Worm (Caenorhabditis elegans) whole organism, L1 larva: ENCODE data around the gene idpp-3.

Experiments used
- C16A3.4 ChIP-seq: fragments of 150-350 bp; optimal IDR thresholded peaks from 2 replicates; lab custom pipeline; 2014; ENCODE audit warnings: missing biosample characterization, missing genetic modification characterization
- F16B12.6 ChIP-seq: fragments of 150-350 bp; optimal IDR thresholded peaks from 2 replicates; lab custom pipeline; 2014; ENCODE audit warnings: missing biosample characterization, missing genetic modification characterization
- blmp-1 ChIP-seq: fragments of 150-350 bp; optimal IDR thresholded peaks from 2 replicates; lab custom pipeline; 2014; ENCODE audit warnings: missing biosample characterization, missing genetic modification characterization
- ceh-82 ChIP-seq, 3 experiments: fragments of 150-350 bp in 1 of 3; sonication (generic microtip) in 2 of 3; optimal IDR thresholded peaks; 2 replicates each; lab custom pipeline; 2014 to 2017; ENCODE audit warnings: missing biosample characterization in 3 of 3, missing genetic modification characterization in 3 of 3
- ceh-88 ChIP-seq: fragments of 200-800 bp; sonication (Bioruptor generic); IDR thresholded peaks from 2 replicates; pipeline ENCODE4 v1.3.6; 2022; ENCODE audit warnings: missing genetic modification characterization, missing compliant biosample characterization
- dpl-1 ChIP-seq, 3 experiments: fragments of 150-350 bp in 2 of 3; sonication (generic microtip) in 1 of 3; optimal IDR thresholded peaks; 2 replicates each; lab custom pipeline; 2014 to 2017; ENCODE audit warnings: missing biosample characterization in 3 of 3, missing genetic modification characterization in 3 of 3, missing genetic modification reagents in 3 of 3
- efl-1 ChIP-seq, 4 experiments: fragments of 150-350 bp; optimal IDR thresholded peaks in 3 of 4; peaks in 1 of 4; 1 replicate in 1 of 4; 2 replicates in 3 of 4; lab custom pipeline; 2014; ENCODE audit warnings: missing biosample characterization in 2 of 4, missing genetic modification characterization in 2 of 4, missing genetic modification reagents in 2 of 4
- egl-13 ChIP-seq: sonication (generic microtip); optimal IDR thresholded peaks from 2 replicates; lab custom pipeline; 2016; ENCODE audit warnings: missing genotype, missing genetic modification reagents, missing genetic modification characterization, missing compliant biosample characterization
- elt-3 ChIP-seq, 6 experiments: fragments of 150-350 bp in 1 of 6; sonication (generic microtip); optimal IDR thresholded peaks; 2 replicates each; lab custom pipeline; 2017 to 2018; ENCODE audit warnings: missing biosample characterization in 6 of 6, missing genetic modification characterization in 6 of 6, inconsistent platforms in 1 of 6
- grh-1 ChIP-seq: fragments of 200-800 bp; sonication (Bioruptor generic); IDR thresholded peaks from 2 replicates; pipeline ENCODE4 v1.3.6; 2022; ENCODE audit warnings: missing genetic modification reagents, missing genetic modification characterization, missing compliant biosample characterization
- hpl-2 ChIP-seq: fragments of 150-350 bp; optimal IDR thresholded peaks from 2 replicates; lab custom pipeline; 2014; ENCODE audit warnings: missing biosample characterization, missing genetic modification reagents, missing genetic modification characterization
- lin-14 ChIP-seq: fragments of 200-800 bp; sonication (Bioruptor generic); optimal IDR thresholded peaks from 2 replicates; lab custom pipeline; 2018; ENCODE audit warnings: mild to moderate bottlenecking, missing genetic modification characterization, moderate library complexity, missing compliant biosample characterization
- lin-35 ChIP-seq, 2 experiments: fragments of 150-350 bp; optimal IDR thresholded peaks; 2 replicates each; lab custom pipeline; 2014; ENCODE audit warnings: missing biosample characterization in 2 of 2, missing genetic modification characterization in 2 of 2, missing genetic modification reagents in 2 of 2
- lin-39 ChIP-seq: fragments of 150-350 bp; optimal IDR thresholded peaks from 2 replicates; lab custom pipeline; 2014; ENCODE audit warnings: missing biosample characterization, missing genetic modification reagents, missing genetic modification characterization
- lsy-2 ChIP-seq, 2 experiments: fragments of 150-350 bp; optimal IDR thresholded peaks; 2 replicates each; lab custom pipeline; 2014; ENCODE audit warnings: missing biosample characterization in 2 of 2, missing genetic modification characterization in 2 of 2
- mep-1 ChIP-seq: fragments of 150-350 bp; optimal IDR thresholded peaks from 2 replicates; lab custom pipeline; 2014; ENCODE audit warnings: missing biosample characterization, missing genetic modification characterization
- nhr-20 ChIP-seq: sonication (generic microtip); optimal IDR thresholded peaks from 2 replicates; lab custom pipeline; 2016; ENCODE audit warnings: mild to moderate bottlenecking, missing genetic modification characterization, missing compliant biosample characterization
- nhr-28 ChIP-seq: fragments of 150-350 bp; optimal IDR thresholded peaks from 2 replicates; lab custom pipeline; 2014; ENCODE audit warnings: missing biosample characterization, missing genetic modification characterization
- nhr-47 ChIP-seq: sonication (generic microtip); optimal IDR thresholded peaks from 2 replicates; lab custom pipeline; 2016; ENCODE audit warnings: mild to moderate bottlenecking, missing genetic modification characterization, moderate library complexity, missing compliant biosample characterization
- nhr-71 ChIP-seq: sonication (generic microtip); optimal IDR thresholded peaks from 2 replicates; lab custom pipeline; 2016; ENCODE audit warnings: mild to moderate bottlenecking, missing genetic modification characterization, moderate library complexity, missing compliant biosample characterization
- nhr-76 ChIP-seq: sonication (generic microtip); optimal IDR thresholded peaks from 2 replicates; lab custom pipeline; 2017; ENCODE audit warnings: missing biosample characterization, missing genetic modification characterization
- pag-3 ChIP-seq: sonication (generic microtip); optimal IDR thresholded peaks from 2 replicates; lab custom pipeline; 2017; ENCODE audit warnings: missing genetic modification characterization, mild to moderate bottlenecking, missing compliant biosample characterization, antibody characterized with exemption, borderline replicate concordance; ENCODE audit not compliant: insufficient read depth
- pax-3 ChIP-seq: fragments of 200-800 bp; sonication (Bioruptor generic); optimal IDR thresholded peaks from 2 replicates; lab custom pipeline; 2018; ENCODE audit warnings: mild to moderate bottlenecking, missing genetic modification characterization, moderate library complexity, missing compliant biosample characterization
- rnt-1 ChIP-seq: sonication (generic microtip); optimal IDR thresholded peaks from 2 replicates; lab custom pipeline; 2016; ENCODE audit warnings: mild to moderate bottlenecking, missing genetic modification characterization, moderate library complexity, missing compliant biosample characterization
- skn-1 ChIP-seq: fragments of 150-350 bp; optimal IDR thresholded peaks from 2 replicates; lab custom pipeline; 2014; ENCODE audit warnings: missing biosample characterization, missing genetic modification characterization
- snpc-4 ChIP-seq: fragments of 150-350 bp; optimal IDR thresholded peaks from 2 replicates; lab custom pipeline; 2014; ENCODE audit warnings: missing biosample characterization, missing genetic modification characterization
- snu-23 ChIP-seq: sonication (generic microtip); optimal IDR thresholded peaks from 2 replicates; lab custom pipeline; 2016; ENCODE audit warnings: missing genetic modification characterization, missing compliant biosample characterization
- swsn-7 ChIP-seq: sonication (generic microtip); optimal IDR thresholded peaks from 2 replicates; lab custom pipeline; 2016; ENCODE audit warnings: missing genetic modification characterization, missing compliant biosample characterization
- unc-130 ChIP-seq: fragments of 150-350 bp; optimal IDR thresholded peaks from 2 replicates; lab custom pipeline; 2017; ENCODE audit warnings: missing biosample characterization, missing genetic modification characterization, inconsistent platforms
- unc-86 ChIP-seq: sonication (generic microtip); optimal IDR thresholded peaks from 2 replicates; lab custom pipeline; 2016; ENCODE audit warnings: missing genetic modification characterization, missing compliant biosample characterization
- ztf-11 ChIP-seq, 2 experiments: sonication (generic microtip); optimal IDR thresholded peaks; 2 replicates each; lab custom pipeline; 2016 to 2017; ENCODE audit warnings: missing genetic modification characterization in 2 of 2, missing biosample characterization in 1 of 2, missing compliant biosample characterization in 1 of 2

Gene idpp-3

DNA sequence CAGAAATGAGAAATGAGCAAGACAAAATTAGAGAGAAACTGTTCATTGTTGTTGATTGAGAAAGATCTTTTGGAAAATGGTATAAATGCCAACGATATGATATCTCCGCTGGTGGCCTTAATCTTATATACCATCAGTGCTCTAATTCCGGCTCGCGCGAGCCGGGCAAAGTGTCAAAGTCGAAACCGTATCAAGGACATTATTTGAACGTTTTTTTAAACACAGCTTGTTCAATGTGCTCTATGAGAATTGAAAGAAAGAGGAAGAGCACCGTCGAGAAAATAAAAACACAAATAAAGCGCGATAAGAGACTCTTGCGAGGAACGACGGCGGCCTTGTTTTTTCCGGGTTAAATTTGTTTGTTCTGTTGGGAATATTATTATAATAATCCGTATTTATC lies at the start of gene idpp-3:
idpp-3 (minus strand) TSS at position 101 of the 400 bp plus-strand sequence.
- no peak for TF ChIP-seq efl-1 (optimal IDR thresholded peaks at IDR 0.05; lab: Kevin White, UChicago)
- TF ChIP-seq efl-1 (GFP tag; optimal IDR thresholded peaks at IDR 0.05 in 1 of 2; lab: Kevin White, UChicago): peak in 1 of 2 experiments; percentile 84
- TF ChIP-seq grh-1 (GFP tag; lab: Robert Waterston, UW): no peak
- TF ChIP-seq, all 84 proteins: peak for 1

DNA sequence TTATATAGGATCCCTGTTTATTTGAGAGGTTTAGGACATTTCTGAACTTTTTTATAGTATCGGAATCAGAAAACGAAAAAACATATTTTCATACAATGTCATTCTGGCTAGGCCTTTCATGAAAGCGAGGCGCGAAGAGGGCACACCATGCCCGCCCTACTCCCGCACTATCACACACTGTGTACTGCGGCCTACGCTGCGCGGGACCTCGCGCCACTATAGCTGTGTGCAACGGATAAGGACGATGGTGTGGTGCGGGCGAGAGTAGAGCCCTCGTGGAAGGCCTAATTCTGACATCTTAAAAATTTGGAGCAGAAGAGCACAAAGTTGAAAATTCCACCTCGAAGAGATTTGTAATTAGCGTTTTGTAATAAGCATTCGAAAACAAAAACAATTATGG lies 49.6 kb upstream of the idpp-3 start:
- TF ChIP-seq pag-3 (tag; lab: Kevin White, UChicago) (no peak), snpc-4 (tag; lab: Kevin White, UChicago) (peak; percentile 26), ztf-11 (tag; optimal IDR thresholded peaks at IDR 0.05; lab: Kevin White, UChicago) (no peak)

DNA sequence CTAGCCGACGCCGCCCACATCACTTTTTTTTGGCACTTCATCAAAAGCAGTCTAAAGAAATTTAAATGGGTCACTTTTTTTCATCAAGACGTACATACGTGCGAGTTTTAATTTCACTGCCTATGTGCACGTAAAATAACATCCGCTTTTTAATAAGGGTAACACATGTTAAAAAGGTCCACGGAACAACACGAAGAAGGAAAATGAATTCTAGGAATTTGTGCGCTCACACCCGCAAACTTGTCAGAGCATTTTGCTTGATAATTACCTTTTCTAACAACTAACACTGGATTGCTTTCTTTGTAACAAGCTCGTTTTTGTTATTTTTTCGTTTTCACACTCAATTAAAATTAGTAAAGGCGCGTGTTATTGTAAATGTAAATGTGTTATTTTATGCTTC lies 47.3 kb upstream of the idpp-3 start:
- TF ChIP-seq swsn-7 (tag; lab: Kevin White, UChicago) (peak; percentile 15), unc-86 (peak; percentile 54), skn-1 (tag; lab: Kevin White, UChicago) (no peak), lin-14 (GFP tag; lab: Kevin White, UChicago) (peak; percentile 72), ceh-88 (GFP tag; lab: Robert Waterston, UW) (0 out of 2 replicates have a peak, but pooled peaks have one; percentile 13), egl-13 (peak; percentile 61), nhr-28 (tag; lab: Kevin White, UChicago) (no peak), nhr-71 (tag; lab: Kevin White, UChicago) (peak; percentile 40)

DNA sequence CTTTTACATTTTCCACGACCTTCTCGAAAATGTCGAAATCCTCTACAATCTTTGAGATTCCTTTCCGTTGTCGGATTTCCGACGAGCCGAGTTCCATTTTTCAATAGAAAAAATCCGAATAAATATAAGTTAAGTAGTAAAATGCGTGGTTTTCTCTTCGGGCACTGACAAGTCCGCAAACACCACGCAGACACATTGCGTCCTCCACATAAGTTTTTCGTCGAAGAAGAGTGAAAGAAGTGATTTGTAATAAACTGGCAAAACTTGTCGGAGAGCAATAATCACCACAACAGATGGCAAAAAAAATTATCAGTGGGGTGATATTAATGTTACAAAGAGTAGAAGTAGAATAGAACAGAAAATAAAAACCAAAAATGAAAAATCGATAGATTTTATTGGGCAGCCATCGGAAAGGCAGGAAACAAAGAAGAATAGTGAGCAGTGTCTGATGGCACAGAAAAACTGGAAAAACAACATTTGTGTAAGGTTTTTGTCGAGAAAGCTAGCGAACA lies 45.5 kb upstream of the idpp-3 start, which contains the start of gene ergi-2:
ergi-2 (minus strand) TSS at position 462 of the 512 bp plus-strand sequence.
- TF ChIP-seq hpl-2 (no peak), F16B12.6 (tag; lab: Kevin White, UChicago) (peak; percentile 82), lin-35 (GFP tag; optimal IDR thresholded peaks at IDR 0.05; lab: Kevin White, UChicago) (peak; percentile 3 to 23), swsn-7 (tag; lab: Kevin White, UChicago) (peak; percentile 11), lin-39 (no peak), lsy-2 (tag; optimal IDR thresholded peaks at IDR 0.05; lab: Kevin White, UChicago) (peak in 1 of 2 experiments; percentile 44), unc-130 (peak; percentile 41), skn-1 (tag; lab: Kevin White, UChicago) (peak; percentile 18), C16A3.4 (tag; lab: Kevin White, UChicago) (no peak), nhr-20 (tag; lab: Kevin White, UChicago) (peak; percentile 23), nhr-71 (tag; lab: Kevin White, UChicago) (peak; percentile 15), snu-23 (peak; percentile 38), pax-3 (no peak), ztf-11 (tag; optimal IDR thresholded peaks at IDR 0.05; lab: Kevin White, UChicago) (no peak), elt-3 (tag; optimal IDR thresholded peaks at IDR 0.05; lab: Kevin White, UChicago) (no peak), ceh-82 (tag; optimal IDR thresholded peaks at IDR 0.05; lab: Kevin White, UChicago) (peak in 1 of 3 experiments; percentile 9), rnt-1 (tag; lab: Kevin White, UChicago) (peak; percentile 1), dpl-1 (GFP tag; optimal IDR thresholded peaks at IDR 0.05; lab: Kevin White, UChicago) (peak in 2 of 3 experiments; percentile 8 to 24), mep-1 (peak; percentile 42), nhr-47 (tag; lab: Kevin White, UChicago) (peak; percentile 5), lin-14 (GFP tag; lab: Kevin White, UChicago) (peak; percentile 0), efl-1 (optimal IDR thresholded peaks at IDR 0.05; lab: Kevin White, UChicago) (peak in 1 of 2 experiments; percentile 8), efl-1 (GFP tag; optimal IDR thresholded peaks at IDR 0.05 in 1 of 2; lab: Kevin White, UChicago) (peak; percentile 2 to 46), nhr-76 (tag; lab: Kevin White, UChicago) (no peak), blmp-1 (tag; lab: Kevin White, UChicago) (peak; percentile 85)
